Fruit fly (Drosophila melanogaster) whole organism, prepupa: Measurements from ENCODE around the gene Cpr67B.

Source experiments
- CG11902 ChIP-seq: fragments of 200-800 bp; sonication (Bioruptor generic); optimal IDR thresholded peaks from 3 replicates; lab custom pipeline; 2016; ENCODE audit warnings: missing biosample characterization, missing genetic modification characterization
- CG15336 ChIP-seq: fragments of 200-800 bp; sonication (Bioruptor generic); IDR thresholded peaks from 2 replicates; pipeline ENCODE4 v1.3.6; 2022; ENCODE audit warnings: missing biosample characterization, missing genetic modification characterization
- CG1621 ChIP-seq: fragments of 200-800 bp; sonication (Bioruptor generic); optimal IDR thresholded peaks from 3 replicates; lab custom pipeline; 2018; ENCODE audit warnings: missing biosample characterization, mild to moderate bottlenecking, missing genetic modification characterization
- CG16779 ChIP-seq: fragments of 200-800 bp; sonication (Bioruptor generic); optimal IDR thresholded peaks from 3 replicates; lab custom pipeline; 2017; ENCODE audit warnings: missing biosample characterization, mild to moderate bottlenecking, missing genetic modification characterization
- CG6792 ChIP-seq: fragments of 200-800 bp; sonication (Bioruptor generic); optimal IDR thresholded peaks from 3 replicates; lab custom pipeline; 2016; ENCODE audit warnings: missing biosample characterization, missing genetic modification characterization
- CG6854 ChIP-seq: fragments of 200-800 bp; sonication (Bioruptor generic); optimal IDR thresholded peaks from 2 replicates; lab custom pipeline; 2017; ENCODE audit warnings: missing biosample characterization, mild to moderate bottlenecking, missing genetic modification characterization
- CG7368 ChIP-seq: fragments of 200-800 bp; sonication (Bioruptor generic); optimal IDR thresholded peaks from 3 replicates; lab custom pipeline; 2016; ENCODE audit warnings: missing biosample characterization, missing genetic modification characterization
- CG8119 ChIP-seq: fragments of 200-800 bp; sonication (Bioruptor generic); IDR thresholded peaks from 3 replicates; pipeline ENCODE4 v1.3.6; 2022; ENCODE audit warnings: missing biosample characterization, missing genetic modification characterization
- Lpt ChIP-seq: fragments of 200-800 bp; sonication (Bioruptor generic); optimal IDR thresholded peaks from 3 replicates; lab custom pipeline; 2016; ENCODE audit warnings: missing biosample characterization, missing genetic modification characterization
- OdsH ChIP-seq: fragments of 200-800 bp; sonication (Bioruptor generic); optimal IDR thresholded peaks from 3 replicates; lab custom pipeline; 2016; ENCODE audit warnings: missing biosample characterization, missing genetic modification characterization
- achi ChIP-seq: fragments of 200-800 bp; sonication (Bioruptor generic); optimal IDR thresholded peaks from 3 replicates; lab custom pipeline; 2016; ENCODE audit warnings: missing biosample characterization, missing genetic modification characterization
- dac ChIP-seq: fragments of 200-800 bp; sonication (Bioruptor generic); optimal IDR thresholded peaks from 2 replicates; lab custom pipeline; 2017; ENCODE audit warnings: missing biosample characterization, mild to moderate bottlenecking, missing genetic modification characterization
- lz ChIP-seq: fragments of 200-800 bp; sonication (Bioruptor generic); optimal IDR thresholded peaks from 3 replicates; lab custom pipeline; 2016; ENCODE audit warnings: missing biosample characterization, missing genetic modification characterization
- topi ChIP-seq: fragments of 200-800 bp; sonication (Bioruptor generic); optimal IDR thresholded peaks from 3 replicates; lab custom pipeline; 2016; ENCODE audit warnings: missing biosample characterization, missing genetic modification characterization

- TF ChIP-seq CG16779 (tag; lab: Kevin White, UChicago), result peak; percentile 39
- no peak for TF ChIP-seq Lpt
- no peak for TF ChIP-seq CG11902 (GFP tag; lab: Kevin White, UChicago)
- TF ChIP-seq CG7368 (GFP tag; lab: Kevin White, UChicago), result no peak
- no peak for TF ChIP-seq lz (GFP tag; lab: Kevin White, UChicago)
- no peak for TF ChIP-seq topi
- TF ChIP-seq CG1621, result peak; percentile 2
- 0 out of 3 replicates have a peak, but pooled peaks have one; percentile 30 for TF ChIP-seq CG8119 (GFP tag; lab: Robert Waterston, UW)
- no peak for TF ChIP-seq CG15336 (GFP tag; lab: Robert Waterston, UW)
- no peak for TF ChIP-seq achi (GFP tag; lab: Kevin White, UChicago)
- TF ChIP-seq OdsH (GFP tag; lab: Kevin White, UChicago), result no peak
- peak; percentile 19 for TF ChIP-seq CG6854 (GFP tag; lab: Kevin White, UChicago)
- no peak for TF ChIP-seq CG6792 (GFP tag; lab: Kevin White, UChicago)
- TF ChIP-seq dac, result no peak
Observed at dm6 chr3L:9360217-9360692, 44.3 kb upstream of the Cpr67B start, which contains the start of gene Pdxk.
